Worm (Caenorhabditis elegans) whole organism, L4 larva: Measurements from ENCODE around the gene cyp-31A2.
A peak's percentile ranks its signal among the peaks of the same experiment; 100 is the strongest.
"Not testable (repeated sequence)": the region's sequence is repeated elsewhere in the genome, so short reads cannot be mapped to it uniquely, and the experiment has no call there.

Experiments
- D1046.2 ChIP-seq: fragments of 200-800 bp; sonication (Bioruptor generic); IDR thresholded peaks from 2 replicates; pipeline ENCODE4 v1.3.6; 2022; ENCODE audit warnings: missing genetic modification characterization, missing compliant biosample characterization
- F26F4.8 ChIP-seq: fragments of 200-800 bp; sonication (Bioruptor generic); conservative IDR thresholded peaks from 2 replicates; pipeline ENCODE4 v1.3.6; 2022; ENCODE audit warnings: missing genetic modification characterization, missing compliant biosample characterization
- F49E8.2 ChIP-seq: sonication (generic microtip); optimal IDR thresholded peaks from 2 replicates; lab custom pipeline; 2016; ENCODE audit warnings: missing compliant biosample characterization, mild to moderate bottlenecking, missing genetic modification characterization, borderline replicate concordance
- Y105C5A.15 ChIP-seq: fragments of 200-800 bp; sonication (Bioruptor generic); IDR thresholded peaks from 2 replicates; pipeline ENCODE4 v1.3.6; 2022; ENCODE audit warnings: missing genetic modification characterization, missing compliant biosample characterization
- Y48G9A.11 ChIP-seq: fragments of 200-800 bp; sonication (Bioruptor generic); IDR thresholded peaks from 2 replicates; pipeline ENCODE4 v1.3.6; 2022; ENCODE audit warnings: missing genetic modification reagents, missing genetic modification characterization, missing compliant biosample characterization
- Y5F2A.4 ChIP-seq: fragments of 200-800 bp; sonication (Bioruptor generic); optimal IDR thresholded peaks from 2 replicates; lab custom pipeline; 2018; ENCODE audit warnings: mild to moderate bottlenecking, missing genetic modification characterization, missing compliant biosample characterization
- arid-1 ChIP-seq: fragments of 200-800 bp; sonication (Bioruptor generic); conservative IDR thresholded peaks from 2 replicates; pipeline ENCODE4 v1.3.6; 2022; ENCODE audit warnings: missing genetic modification reagents, missing genetic modification characterization, missing compliant biosample characterization
- ctbp-1 ChIP-seq: fragments of 200-800 bp; sonication (Bioruptor generic); IDR thresholded peaks from 2 replicates; pipeline ENCODE4 v1.3.6; 2022; ENCODE audit warnings: missing genetic modification reagents, missing genetic modification characterization, missing compliant biosample characterization
- daf-19 ChIP-seq: fragments of 200-800 bp; sonication (Bioruptor generic); conservative IDR thresholded peaks from 2 replicates; pipeline ENCODE4 v1.3.6; 2022; ENCODE audit warnings: missing genetic modification characterization, missing compliant biosample characterization
- daf-8 ChIP-seq: fragments of 200-800 bp; sonication (Bioruptor generic); IDR thresholded peaks from 2 replicates; pipeline ENCODE4 v1.3.6; 2022; ENCODE audit warnings: missing genetic modification characterization, missing compliant biosample characterization
- dmd-8 ChIP-seq: fragments of 200-800 bp; sonication (Bioruptor generic); IDR thresholded peaks from 2 replicates; pipeline ENCODE4 v1.3.6; 2022; ENCODE audit warnings: missing genetic modification characterization, missing compliant biosample characterization
- egl-27 ChIP-seq: sonication (generic microtip); optimal IDR thresholded peaks from 3 replicates; lab custom pipeline; 2017; ENCODE audit warnings: missing biosample characterization, missing genetic modification reagents, missing genetic modification characterization
- lim-7 ChIP-seq: fragments of 200-800 bp; sonication (Bioruptor generic); IDR thresholded peaks from 2 replicates; pipeline ENCODE4 v1.3.6; 2022; ENCODE audit warnings: missing genetic modification characterization, missing compliant biosample characterization
- lin-38 ChIP-seq: fragments of 200-800 bp; sonication (Bioruptor generic); IDR thresholded peaks from 2 replicates; pipeline ENCODE4 v1.3.6; 2022; ENCODE audit warnings: missing genetic modification reagents, missing genetic modification characterization, missing compliant biosample characterization
- mdl-1 ChIP-seq, 2 experiments: fragments of 150-350 bp in 1 of 2; sonication (generic microtip) in 1 of 2; optimal IDR thresholded peaks; 2 replicates each; lab custom pipeline; 2014 to 2017; ENCODE audit warnings: missing biosample characterization in 2 of 2, missing genetic modification characterization in 2 of 2
- mes-2 ChIP-seq: sonication (generic microtip); optimal IDR thresholded peaks from 2 replicates; lab custom pipeline; 2016; ENCODE audit warnings: missing genotype, mild to moderate bottlenecking, missing genetic modification characterization, missing compliant biosample characterization; ENCODE audit not compliant: poor library complexity, severe bottlenecking
- nhr-6 ChIP-seq: fragments of 150-350 bp; optimal IDR thresholded peaks from 2 replicates; lab custom pipeline; 2014; ENCODE audit warnings: missing biosample characterization, missing genetic modification characterization
- pha-4 ChIP-seq, 2 experiments: fragments of 150-350 bp in 1 of 2; fragments of 200-800 bp in 1 of 2; sonication (Bioruptor generic) in 1 of 2; IDR thresholded peaks in 1 of 2; optimal IDR thresholded peaks in 1 of 2; 2 replicates each; pipeline versions ENCODE4 v1.3.6 to Lab custom; 2014 to 2022; ENCODE audit warnings: missing genetic modification characterization in 2 of 2, missing genetic modification reagents in 2 of 2, missing biosample characterization in 1 of 2, missing compliant biosample characterization in 1 of 2
- php-3 ChIP-seq: fragments of 200-800 bp; sonication (Bioruptor generic); IDR thresholded peaks from 2 replicates; pipeline ENCODE4 v1.3.6; 2022; ENCODE audit warnings: missing genetic modification reagents, missing genetic modification characterization, missing compliant biosample characterization
- skn-1 ChIP-seq: fragments of 150-350 bp; optimal IDR thresholded peaks from 2 replicates; lab custom pipeline; 2014; ENCODE audit warnings: missing biosample characterization, missing genetic modification characterization
- snpc-1.2 ChIP-seq: fragments of 200-800 bp; sonication (Bioruptor generic); IDR thresholded peaks from 2 replicates; pipeline ENCODE4 v1.3.6; 2022; ENCODE audit warnings: missing genetic modification reagents, missing genetic modification characterization, missing compliant biosample characterization
- unc-130 ChIP-seq: sonication (generic microtip); optimal IDR thresholded peaks from 2 replicates; lab custom pipeline; 2016; ENCODE audit warnings: missing genetic modification reagents, missing genetic modification characterization, missing compliant biosample characterization
- unc-62 ChIP-seq, 3 experiments: fragments of 150-350 bp in 1 of 3; sonication (generic microtip); optimal IDR thresholded peaks in 2 of 3; peaks in 1 of 3; 1 replicate in 1 of 3; 2 replicates in 2 of 3; lab custom pipeline; 2014 to 2017; ENCODE audit warnings: missing biosample characterization in 3 of 3, missing genetic modification characterization in 3 of 3, missing genetic modification reagents in 3 of 3, missing genotype in 1 of 3
- vab-7 ChIP-seq: fragments of 200-800 bp; sonication (Bioruptor generic); IDR thresholded peaks from 2 replicates; pipeline ENCODE4 v1.3.6; 2022; ENCODE audit warnings: missing genetic modification reagents, missing genetic modification characterization, missing compliant biosample characterization

The cyp-31A2 gene

DNA sequence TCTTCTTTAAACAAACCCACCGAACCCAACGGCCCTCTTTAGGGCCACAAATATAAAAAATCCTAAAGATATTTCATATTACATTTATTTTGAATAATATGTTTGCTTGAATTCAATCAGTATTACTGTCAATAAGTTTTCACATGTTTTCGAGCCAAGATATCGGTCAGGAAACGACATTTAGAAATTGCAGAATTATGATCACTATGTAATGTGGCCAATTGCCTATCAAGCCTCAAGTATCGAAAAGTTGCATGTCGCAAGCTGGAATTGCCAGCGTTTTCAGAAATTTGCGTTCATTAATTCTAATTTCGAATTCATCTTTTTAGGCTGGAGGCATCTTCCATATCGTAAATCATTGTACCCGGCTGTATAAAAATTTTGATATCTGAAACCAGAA, 2.3 kb upstream of the cyp-31A2 start:
- no peak for TF ChIP-seq Y5F2A.4
- 0 out of 2 replicates have a peak, but pooled peaks have one; percentile 26 for TF ChIP-seq pha-4 (GFP tag; IDR thresholded peaks at IDR 0.05; lab: Robert Waterston, UW)
- TF ChIP-seq pha-4 (tag; optimal IDR thresholded peaks at IDR 0.05; lab: Kevin White, UChicago): no peak
- peak; percentile 69 for TF ChIP-seq F49E8.2 (tag; lab: Kevin White, UChicago)
- TF ChIP-seq php-3: no peak
- peak; percentile 52; the same call in 1 of the 2 replicates for TF ChIP-seq dmd-8 (GFP tag; lab: Robert Waterston, UW)
- TF ChIP-seq lin-38 (GFP tag; lab: Robert Waterston, UW): peak; percentile 58
- 0 out of 2 replicates have a peak, but pooled peaks have one; percentile 22 for TF ChIP-seq D1046.2 (GFP tag; lab: Robert Waterston, UW)
- TF ChIP-seq daf-19 (GFP tag; lab: Robert Waterston, UW): peak; percentile 68
- TF ChIP-seq vab-7: 0 out of 2 replicates have a peak, but pooled peaks have one; percentile 25
- TF ChIP-seq lim-7 (GFP tag; lab: Robert Waterston, UW): 0 out of 2 replicates have a peak, but pooled peaks have one; percentile 17
- TF ChIP-seq mdl-1 (tag; optimal IDR thresholded peaks at IDR 0.05; lab: Kevin White, UChicago): no peak
- TF ChIP-seq egl-27 (tag; lab: Kevin White, UChicago): no peak
- TF ChIP-seq, all 104 proteins: peak for 8

ce11 chrIV:11406127-11406526, 2.4 kb downstream of the cyp-31A2 start:
- TF ChIP-seq lin-38 (GFP tag; lab: Robert Waterston, UW) (peak; percentile 33; the same call in 1 of the 2 replicates), arid-1 (GFP tag; lab: Robert Waterston, UW) (0 out of 2 replicates have a peak, but pooled peaks have one; percentile 17), snpc-1.2 (GFP tag; lab: Robert Waterston, UW) (peak; percentile 50; the same call in 1 of the 2 replicates), dmd-8 (GFP tag; lab: Robert Waterston, UW) (0 out of 2 replicates have a peak, but pooled peaks have one; percentile 7)

DNA sequence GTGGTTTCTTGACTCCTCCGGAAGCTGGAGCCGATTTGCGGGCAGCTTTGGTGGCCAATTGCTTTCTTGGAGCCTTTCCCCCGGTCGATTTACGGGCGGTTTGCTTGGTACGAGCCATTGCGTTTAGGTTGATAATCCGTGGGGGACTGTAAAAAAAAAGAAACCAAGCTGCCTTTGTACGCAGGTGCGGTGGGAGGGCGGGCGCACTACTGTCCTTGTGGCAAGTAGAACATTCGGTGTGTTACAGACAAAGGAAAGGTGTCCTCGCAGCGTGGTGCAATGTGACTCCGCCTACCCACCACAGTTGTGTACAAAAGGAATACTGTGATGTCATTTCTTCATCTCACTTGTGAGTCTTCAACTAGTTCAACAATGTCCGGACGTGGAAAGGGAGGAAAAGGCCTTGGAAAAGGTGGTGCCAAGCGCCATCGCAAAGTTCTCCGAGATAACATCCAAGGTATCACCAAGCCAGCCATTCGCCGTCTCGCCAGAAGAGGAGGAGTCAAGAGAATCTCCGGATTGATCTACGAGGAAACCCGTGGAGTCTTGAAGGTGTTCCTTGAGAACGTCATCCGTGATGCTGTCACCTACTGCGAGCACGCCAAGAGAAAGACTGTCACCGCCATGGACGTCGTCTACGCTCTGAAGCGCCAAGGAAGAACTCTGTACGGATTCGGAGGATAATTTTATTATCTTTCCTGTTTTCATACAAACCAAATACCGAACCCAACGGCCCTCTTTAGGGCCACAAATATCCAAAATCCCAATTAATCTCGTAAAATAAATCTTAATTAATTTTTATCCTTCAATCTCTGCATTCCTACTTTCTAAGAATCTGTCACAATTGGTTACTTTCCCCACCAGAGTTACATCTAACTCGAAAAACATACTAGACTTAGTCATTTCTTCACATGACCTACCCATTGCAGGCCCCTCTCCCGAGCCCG, 3.3 kb downstream of the cyp-31A2 start, which contains the start of the genes his-63 and his-64:
Gene his-63 (minus strand): TSS at position 118 of the 947 bp plus-strand sequence.
Gene his-64 (plus strand): TSS at position 373 of the 947 bp plus-strand sequence.
- TF ChIP-seq F26F4.8 (GFP tag; lab: Robert Waterston, UW) (0 out of 2 replicates have a peak, but pooled peaks have one; percentile 56), Y105C5A.15 (GFP tag; lab: Robert Waterston, UW) (0 out of 2 replicates have a peak, but pooled peaks have one; percentile 49), lim-7 (GFP tag; lab: Robert Waterston, UW) (peak; percentile 32; the same call in 1 of the 2 replicates), pha-4 (GFP tag; IDR thresholded peaks at IDR 0.05; lab: Robert Waterston, UW) (0 out of 2 replicates have a peak, but pooled peaks have one; percentile 8), lin-38 (GFP tag; lab: Robert Waterston, UW) (peak; percentile 55; the same call in 1 of the 2 replicates), snpc-1.2 (GFP tag; lab: Robert Waterston, UW) (peak; percentile 78), ctbp-1 (GFP tag; lab: Robert Waterston, UW) (0 out of 2 replicates have a peak, but pooled peaks have one; percentile 17), Y48G9A.11 (GFP tag; lab: Robert Waterston, UW) (peak; percentile 74), F49E8.2 (tag; lab: Kevin White, UChicago) (peak; percentile 25), nhr-6 (tag; lab: Kevin White, UChicago) (peak; percentile 12), mes-2 (tag; lab: Kevin White, UChicago) (peak; percentile 45)
- not testable (repeated sequence) for TF ChIP-seq pha-4 (tag; optimal IDR thresholded peaks at IDR 0.05; lab: Kevin White, UChicago)

- TF ChIP-seq daf-8 (GFP tag; lab: Robert Waterston, UW) (no peak), arid-1 (GFP tag; lab: Robert Waterston, UW) (no peak), skn-1 (tag; lab: Kevin White, UChicago) (no peak), unc-130 (peak; percentile 10)
- TF ChIP-seq, all 104 proteins: peak for 1
Measured at ce11 chrIV:11410084-11410483, 6.3 kb downstream of the cyp-31A2 start, which contains the start of gene gfat-2. Gene gfat-2, plus strand, starts transcription at chrIV:11410228.

ce11 chrIV:11414920-11415319, 11.2 kb downstream of the cyp-31A2 start, which contains the start of gene F22B3.10:
Gene F22B3.10, minus strand, starts transcription at chrIV:11415020.
- TF ChIP-seq lim-7 (GFP tag; lab: Robert Waterston, UW) (no peak), unc-62 (GFP tag; optimal IDR thresholded peaks at IDR 0.05 in 1 of 2; lab: Kevin White, UChicago) (peak in 1 of 2 experiments; percentile 59), unc-62 (tag; optimal IDR thresholded peaks at IDR 0.05; lab: Kevin White, UChicago) (no peak)
